Worm (Caenorhabditis elegans) whole organism, midembryonic: ENCODE measurements around the gene sca-1.

Experiments used
- ref-1 ChIP-seq: fragments of 200-800 bp; sonication (Bioruptor generic); conservative IDR thresholded peaks from 2 replicates; pipeline ENCODE4 v1.3.6; 2022; ENCODE audit warnings: missing genetic modification reagents, missing genetic modification characterization, missing compliant biosample characterization
- tab-1 ChIP-seq: fragments of 200-800 bp; sonication (Bioruptor generic); IDR thresholded peaks from 2 replicates; pipeline ENCODE4 v1.3.6; 2022; ENCODE audit warnings: missing genetic modification characterization, missing compliant biosample characterization

DNA sequence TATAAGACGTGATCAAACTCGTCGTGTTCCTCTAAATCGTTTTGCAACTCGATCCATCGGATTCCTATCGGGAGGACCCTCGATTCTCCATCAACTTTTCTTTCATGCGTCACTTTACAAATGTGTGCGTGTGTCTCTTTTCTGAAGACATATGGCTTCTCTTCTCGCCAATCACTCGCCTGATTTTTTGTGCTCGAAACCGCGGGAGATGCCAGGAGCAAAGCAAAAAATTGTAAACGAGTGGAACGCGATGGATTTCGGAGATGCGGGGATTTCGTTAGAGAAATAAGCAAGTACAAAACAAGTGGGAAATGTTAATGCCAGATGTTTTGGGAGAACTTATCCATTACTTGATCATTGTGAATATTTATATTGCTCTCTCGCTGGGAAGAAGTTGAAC lies 7.6 kb upstream of the sca-1 start:
- no peak for TF ChIP-seq ref-1 (GFP tag; lab: Robert Waterston, UW)
- TF ChIP-seq tab-1 (GFP tag; lab: Robert Waterston, UW) = no peak
